Worm (Caenorhabditis elegans) whole organism, early embryonic: ENCODE measurements around the gene fbxl-1.

Source experiments
- B0310.2 ChIP-seq: sonication (generic microtip); optimal IDR thresholded peaks from 2 replicates; lab custom pipeline; 2016; ENCODE audit warnings: mild to moderate bottlenecking, missing genetic modification characterization, missing compliant biosample characterization
- ama-1 ChIP-seq: fragments of 150-350 bp; optimal IDR thresholded peaks from 2 replicates; lab custom pipeline; 2014
- ceh-13 ChIP-seq: fragments of 200-800 bp; sonication (Bioruptor generic); optimal IDR thresholded peaks from 2 replicates; lab custom pipeline; 2018; ENCODE audit warnings: mild to moderate bottlenecking, missing genetic modification characterization, missing compliant biosample characterization
- hmbx-1 ChIP-seq: sonication (generic microtip); optimal IDR thresholded peaks from 2 replicates; lab custom pipeline; 2016; ENCODE audit warnings: mild to moderate bottlenecking, missing genetic modification characterization, missing compliant biosample characterization
- sea-1 ChIP-seq: fragments of 200-800 bp; sonication (Bioruptor generic); conservative IDR thresholded peaks from 2 replicates; pipeline ENCODE4 v1.3.6; 2022; ENCODE audit warnings: missing genetic modification characterization, missing compliant biosample characterization
- tbx-11 ChIP-seq: fragments of 200-800 bp; sonication (Bioruptor generic); IDR thresholded peaks from 2 replicates; pipeline ENCODE4 v1.3.6; 2022; ENCODE audit warnings: missing genetic modification characterization, missing compliant biosample characterization

- no peak for TF ChIP-seq ama-1
- TF ChIP-seq tbx-11: no peak
- TF ChIP-seq B0310.2 (tag; lab: Kevin White, UChicago): no peak
- no peak for TF ChIP-seq hmbx-1 (tag; lab: Kevin White, UChicago)
- TF ChIP-seq ceh-13 (GFP tag; lab: Kevin White, UChicago): no peak
- no peak for TF ChIP-seq sea-1 (GFP tag; lab: Robert Waterston, UW)
These were observed 46.0 kb upstream of the fbxl-1 start, which contains the start of gene spc-2 for ce11 chrIII:8181581-8181980.
